Fruit fly (Drosophila melanogaster) whole organism, embryonic: Measurements from ENCODE around the gene Alp13.

Experiments
- Atf3 ChIP-seq: fragments of 200-800 bp; sonication (Bioruptor generic); optimal IDR thresholded peaks from 3 replicates; lab custom pipeline; 2016; ENCODE audit warnings: missing biosample characterization, missing genetic modification characterization
- B-H2 ChIP-seq: fragments of 200-800 bp; sonication (Bioruptor generic); optimal IDR thresholded peaks from 2 replicates; lab custom pipeline; 2018; ENCODE audit warnings: missing biosample characterization, mild to moderate bottlenecking, missing genetic modification characterization
- CG10209 ChIP-seq: fragments of 200-800 bp; sonication (Bioruptor generic); optimal IDR thresholded peaks from 3 replicates; lab custom pipeline; 2017; ENCODE audit warnings: missing biosample characterization, mild to moderate bottlenecking, missing genetic modification characterization, missing genetic modification reagents
- CG10543 ChIP-seq: fragments of 200-800 bp; sonication (Bioruptor generic); optimal IDR thresholded peaks from 3 replicates; lab custom pipeline; 2017; ENCODE audit warnings: missing biosample characterization, mild to moderate bottlenecking, missing genetic modification characterization, moderate library complexity
- CG10959 ChIP-seq: fragments of 200-800 bp; sonication (Bioruptor generic); IDR thresholded peaks from 2 replicates; pipeline ENCODE4 v1.3.6; 2022; ENCODE audit warnings: missing biosample characterization, missing genetic modification characterization
- CG11456 ChIP-seq: fragments of 200-800 bp; sonication (Bioruptor generic); IDR thresholded peaks from 3 replicates; pipeline ENCODE4 v1.3.6; 2022; ENCODE audit warnings: missing biosample characterization, missing genetic modification characterization
- CG11560 ChIP-seq: fragments of 200-800 bp; sonication (Bioruptor generic); IDR thresholded peaks from 3 replicates; pipeline ENCODE4 v1.3.6; 2022; ENCODE audit warnings: missing biosample characterization, missing genetic modification characterization
- CG12744 ChIP-seq: fragments of 200-800 bp; sonication (Bioruptor generic); optimal IDR thresholded peaks from 2 replicates; lab custom pipeline; 2016; ENCODE audit warnings: missing biosample characterization, missing genetic modification characterization
- CG1529 ChIP-seq: fragments of 200-800 bp; sonication (Bioruptor generic); optimal IDR thresholded peaks from 3 replicates; lab custom pipeline; 2018; ENCODE audit warnings: missing biosample characterization, missing genetic modification characterization
- CG16813 ChIP-seq: fragments of 200-800 bp; sonication (Bioruptor generic); IDR thresholded peaks from 3 replicates; pipeline ENCODE4 v1.3.6; 2022; ENCODE audit warnings: missing biosample characterization, missing genetic modification characterization; ENCODE audit not compliant: partially characterized antibody
- CG16815 ChIP-seq: fragments of 200-800 bp; sonication (Bioruptor generic); optimal IDR thresholded peaks from 3 replicates; lab custom pipeline; 2017; ENCODE audit warnings: missing biosample characterization, mild to moderate bottlenecking, missing genetic modification characterization
- CG18011 ChIP-seq: fragments of 200-800 bp; sonication (Bioruptor generic); optimal IDR thresholded peaks from 2 replicates; lab custom pipeline; 2017; ENCODE audit warnings: missing biosample characterization, missing genetic modification characterization, mild to moderate bottlenecking, moderate library complexity, missing genotype
- CG18476 ChIP-seq: fragments of 200-800 bp; sonication (Bioruptor generic); optimal IDR thresholded peaks from 2 replicates; lab custom pipeline; 2016; ENCODE audit warnings: missing biosample characterization, mild to moderate bottlenecking, missing genetic modification characterization
- CG2120 ChIP-seq: fragments of 200-800 bp; sonication (Bioruptor generic); optimal IDR thresholded peaks from 3 replicates; lab custom pipeline; 2016; ENCODE audit warnings: missing biosample characterization, missing genetic modification characterization
- CG2678 ChIP-seq: fragments of 200-800 bp; sonication (Bioruptor generic); optimal IDR thresholded peaks from 3 replicates; lab custom pipeline; 2019; ENCODE audit warnings: missing biosample characterization, mild to moderate bottlenecking, missing genetic modification characterization, moderate library complexity
- CG4820 ChIP-seq: fragments of 200-800 bp; sonication (Bioruptor generic); optimal IDR thresholded peaks from 3 replicates; lab custom pipeline; 2016; ENCODE audit warnings: missing biosample characterization, missing genetic modification characterization
- CG7556 ChIP-seq: fragments of 200-800 bp; sonication (Bioruptor generic); optimal IDR thresholded peaks from 2 replicates; lab custom pipeline; 2017; ENCODE audit warnings: missing biosample characterization, mild to moderate bottlenecking, missing genetic modification characterization
- CG9797 ChIP-seq: fragments of 200-800 bp; sonication (Bioruptor generic); optimal IDR thresholded peaks from 3 replicates; lab custom pipeline; 2018; ENCODE audit warnings: missing biosample characterization, mild to moderate bottlenecking, missing genetic modification characterization
- CrebB ChIP-seq: fragments of 200-800 bp; sonication (Bioruptor generic); optimal IDR thresholded peaks from 3 replicates; lab custom pipeline; 2018; ENCODE audit warnings: missing biosample characterization, mild to moderate bottlenecking, missing genetic modification characterization
- Deaf1 ChIP-seq: fragments of 200-800 bp; optimal IDR thresholded peaks from 3 replicates; lab custom pipeline; 2019; ENCODE audit warnings: missing biosample characterization, mild to moderate bottlenecking, missing genetic modification characterization, moderate library complexity
- GATAe ChIP-seq: fragments of 200-800 bp; sonication (Bioruptor generic); conservative IDR thresholded peaks from 2 replicates; pipeline ENCODE4 v1.3.6; 2022; ENCODE audit warnings: missing biosample characterization, missing genetic modification characterization
- H15 ChIP-seq: fragments of 200-800 bp; sonication (Bioruptor generic); IDR thresholded peaks from 3 replicates; pipeline ENCODE4 v1.3.6; 2022; ENCODE audit warnings: missing biosample characterization, missing genetic modification characterization
- HmgD ChIP-seq: fragments of 200-800 bp; sonication (Bioruptor generic); optimal IDR thresholded peaks from 3 replicates; lab custom pipeline; 2016; ENCODE audit warnings: missing biosample characterization, missing genetic modification characterization
- HmgZ ChIP-seq: fragments of 200-800 bp; sonication (Bioruptor generic); optimal IDR thresholded peaks from 2 replicates; lab custom pipeline; 2018; ENCODE audit warnings: missing biosample characterization, mild to moderate bottlenecking, missing genetic modification characterization
- Oli ChIP-seq: fragments of 200-800 bp; sonication (Bioruptor generic); optimal IDR thresholded peaks from 2 replicates; lab custom pipeline; 2018; ENCODE audit warnings: missing biosample characterization, mild to moderate bottlenecking, missing genetic modification characterization, moderate library complexity
- Ravus ChIP-seq: fragments of 200-800 bp; sonication (Bioruptor generic); IDR thresholded peaks from 2 replicates; pipeline ENCODE4 v1.3.6; 2022; ENCODE audit warnings: missing biosample characterization, missing genetic modification characterization
- Rfx ChIP-seq: fragments of 200-800 bp; sonication (Bioruptor generic); IDR thresholded peaks from 2 replicates; pipeline ENCODE4 v1.3.6; 2022; ENCODE audit warnings: missing biosample characterization, missing genetic modification characterization
- abd-A ChIP-seq: fragments of 200-800 bp; sonication (Bioruptor generic); optimal IDR thresholded peaks from 3 replicates; lab custom pipeline; 2019; ENCODE audit warnings: missing biosample characterization, mild to moderate bottlenecking, missing genetic modification characterization, moderate library complexity
- cg ChIP-seq: fragments of 200-800 bp; sonication (Bioruptor generic); optimal IDR thresholded peaks from 3 replicates; lab custom pipeline; 2019; ENCODE audit warnings: missing biosample characterization, mild to moderate bottlenecking, missing genetic modification characterization, moderate library complexity
- chif ChIP-seq, 2 experiments: fragments of 200-800 bp; sonication (Bioruptor generic); optimal IDR thresholded peaks; 3 replicates each; lab custom pipeline; 2016; ENCODE audit warnings: missing biosample characterization in 2 of 2, missing genetic modification characterization in 2 of 2
- ems ChIP-seq: fragments of 200-800 bp; sonication (Bioruptor generic); optimal IDR thresholded peaks from 3 replicates; lab custom pipeline; 2016; ENCODE audit warnings: missing biosample characterization, missing genetic modification characterization
- exex ChIP-seq: fragments of 200-800 bp; sonication (Bioruptor generic); optimal IDR thresholded peaks from 4 replicates; lab custom pipeline; 2018; ENCODE audit warnings: missing biosample characterization, mild to moderate bottlenecking, missing genetic modification characterization, moderate library complexity
- fd102C ChIP-seq: fragments of 200-800 bp; sonication (Bioruptor generic); optimal IDR thresholded peaks from 2 replicates; lab custom pipeline; 2018; ENCODE audit warnings: missing biosample characterization, mild to moderate bottlenecking, missing genetic modification characterization, moderate library complexity
- gt ChIP-seq: fragments of 200-800 bp; sonication (Bioruptor generic); IDR thresholded peaks from 2 replicates; pipeline ENCODE4 v1.3.6; 2022; ENCODE audit warnings: missing biosample characterization, missing genetic modification characterization
- hkb ChIP-seq, 2 experiments: fragments of 200-800 bp in 1 of 2; fragments of >200 bp in 1 of 2; sonication (Bioruptor generic) in 1 of 2; IDR thresholded peaks in 1 of 2; optimal IDR thresholded peaks in 1 of 2; 2 replicates each; pipeline versions ENCODE4 v1.3.6 to Lab custom; 2017 to 2022; ENCODE audit warnings: missing biosample characterization in 1 of 2, missing genetic modification characterization in 1 of 2
- mirr ChIP-seq: fragments of 200-800 bp; sonication (Bioruptor generic); optimal IDR thresholded peaks from 3 replicates; lab custom pipeline; 2018; ENCODE audit warnings: missing biosample characterization, mild to moderate bottlenecking, missing genetic modification characterization
- pfk ChIP-seq: fragments of 200-800 bp; sonication (Bioruptor generic); optimal IDR thresholded peaks from 2 replicates; lab custom pipeline; 2018; ENCODE audit warnings: missing biosample characterization, mild to moderate bottlenecking, missing genetic modification characterization, moderate library complexity
- pros ChIP-seq: fragments of 200-800 bp; sonication (Bioruptor generic); optimal IDR thresholded peaks from 3 replicates; lab custom pipeline; 2019; ENCODE audit warnings: missing biosample characterization, mild to moderate bottlenecking, missing genetic modification characterization, moderate library complexity
- ranshi ChIP-seq: fragments of 200-800 bp; sonication (Bioruptor generic); IDR thresholded peaks from 2 replicates; pipeline ENCODE4 v1.3.6; 2022; ENCODE audit warnings: missing biosample characterization, missing genetic modification characterization
- row ChIP-seq: fragments of 200-800 bp; sonication (Bioruptor generic); IDR thresholded peaks from 3 replicates; pipeline ENCODE4 v1.3.6; 2022; ENCODE audit warnings: missing biosample characterization, missing genetic modification characterization
- schlank ChIP-seq: fragments of 200-800 bp; sonication (Bioruptor generic); optimal IDR thresholded peaks from 2 replicates; lab custom pipeline; 2018; ENCODE audit warnings: missing biosample characterization, mild to moderate bottlenecking, missing genetic modification characterization
- sd ChIP-seq: fragments of 200-800 bp; sonication (Bioruptor generic); optimal IDR thresholded peaks from 3 replicates; lab custom pipeline; 2018; ENCODE audit warnings: missing biosample characterization, mild to moderate bottlenecking, missing genetic modification characterization, moderate library complexity
- sug ChIP-seq: fragments of 200-800 bp; optimal IDR thresholded peaks from 2 replicates; lab custom pipeline; 2019; ENCODE audit warnings: missing biosample characterization, mild to moderate bottlenecking, missing genetic modification characterization, moderate library complexity
- zf30C ChIP-seq: fragments of 200-800 bp; sonication (Bioruptor generic); optimal IDR thresholded peaks from 3 replicates; lab custom pipeline; 2018; ENCODE audit warnings: missing biosample characterization, mild to moderate bottlenecking, missing genetic modification characterization
- zfh1 ChIP-seq: fragments of 200-800 bp; sonication (Bioruptor generic); IDR thresholded peaks from 3 replicates; pipeline ENCODE4 v1.3.6; 2022; ENCODE audit warnings: missing biosample characterization, missing genetic modification characterization

Gene Alp13

dm6 chr3R:10056647-10057046 lies 18.5 kb downstream of the Alp13 start:
- no peak for TF ChIP-seq chif (GFP tag; optimal IDR thresholded peaks at IDR 0.05; lab: Kevin White, UChicago)
- no peak for TF ChIP-seq CG11456 (GFP tag; lab: Robert Waterston, UW)
- no peak for TF ChIP-seq CG11560
- no peak for TF ChIP-seq zfh1
- no peak for TF ChIP-seq H15 (GFP tag; lab: Robert Waterston, UW)
- TF ChIP-seq hkb (optimal IDR thresholded peaks at IDR 0.05; lab: Kevin White, UChicago): peak; percentile 65
- no peak for TF ChIP-seq hkb (GFP tag; IDR thresholded peaks at IDR 0.05; lab: Robert Waterston, UW)
- TF ChIP-seq ranshi (GFP tag; lab: Robert Waterston, UW): no peak
- TF ChIP-seq CG18476 (GFP tag; lab: Kevin White, UChicago): peak; percentile 86
- TF ChIP-seq pros: peak; percentile 56
- TF ChIP-seq ems: no peak
- no peak for TF ChIP-seq CG9797 (GFP tag; lab: Kevin White, UChicago)
- TF ChIP-seq Atf3 (GFP tag; lab: Kevin White, UChicago): no peak
- TF ChIP-seq CG10959: 0 out of 2 replicates have a peak, but pooled peaks have one; percentile 8
- TF ChIP-seq CG16815 (GFP tag; lab: Kevin White, UChicago): no peak
- TF ChIP-seq, all 482 proteins: peak for 4

dm6 chr3R:10055951-10056350 lies 19.2 kb downstream of the Alp13 start, which contains the start of gene Npc2d:
Gene Npc2d (minus strand): TSS chr3R:10056083.
- no peak for TF ChIP-seq HmgZ (tag; lab: Kevin White, UChicago)
- TF ChIP-seq exex: peak; percentile 24
- TF ChIP-seq cg (GFP tag; lab: Kevin White, UChicago): no peak
- TF ChIP-seq CrebB (tag; lab: Kevin White, UChicago): no peak
- no peak for TF ChIP-seq CG4820
- TF ChIP-seq schlank: no peak
- TF ChIP-seq CG16813 (GFP tag; lab: Robert Waterston, UW): no peak
- peak; percentile 57 for TF ChIP-seq Deaf1 (tag; lab: Kevin White, UChicago)
- no peak for TF ChIP-seq gt (GFP tag; lab: Robert Waterston, UW)
- no peak for TF ChIP-seq CG12744 (GFP tag; lab: Kevin White, UChicago)
- TF ChIP-seq GATAe: peak; percentile 44; the same call in 1 of the 2 replicates
- TF ChIP-seq row (GFP tag; lab: Robert Waterston, UW): no peak
- peak; percentile 81 for TF ChIP-seq CG18011 (GFP tag; lab: Kevin White, UChicago)
- TF ChIP-seq, all 482 proteins: peak for 4

dm6 chr3R:10055004-10055403 lies 20.2 kb downstream of the Alp13 start:
- TF ChIP-seq CG1529 (GFP tag; lab: Kevin White, UChicago): no peak
- peak; percentile 79 for TF ChIP-seq exex
- TF ChIP-seq mirr: peak; percentile 82
- TF ChIP-seq sug (tag; lab: Kevin White, UChicago): peak; percentile 30
- TF ChIP-seq CG7556 (GFP tag; lab: Kevin White, UChicago): peak; percentile 24
- TF ChIP-seq CG2120 (GFP tag; lab: Kevin White, UChicago): peak; percentile 34
- TF ChIP-seq Ravus (GFP tag; lab: Robert Waterston, UW): no peak

- TF ChIP-seq row (GFP tag; lab: Robert Waterston, UW) (peak; percentile 45; the same call in 2 of the 3 replicates), HmgD (GFP tag; lab: Kevin White, UChicago) (no peak), zf30C (peak; percentile 26), CG10543 (GFP tag; lab: Kevin White, UChicago) (peak; percentile 28), sd (tag; lab: Kevin White, UChicago) (peak; percentile 97), CG18476 (GFP tag; lab: Kevin White, UChicago) (no peak), fd102C (GFP tag; lab: Kevin White, UChicago) (no peak), abd-A (tag; lab: Kevin White, UChicago) (no peak), B-H2 (GFP tag; lab: Kevin White, UChicago) (peak; percentile 59), CG10209 (GFP tag; lab: Kevin White, UChicago) (peak; percentile 14), pfk (GFP tag; lab: Kevin White, UChicago) (peak; percentile 22), CG2678 (tag; lab: Kevin White, UChicago) (peak; percentile 62), Rfx (GFP tag; lab: Robert Waterston, UW) (0 out of 2 replicates have a peak, but pooled peaks have one; percentile 4), Oli (tag; lab: Kevin White, UChicago) (peak; percentile 10)
These were observed 20.7 kb downstream of the Alp13 start for dm6 chr3R:10054278-10054975.
